Fruit fly (Drosophila melanogaster) whole organism, embryonic: ENCODE results near the gene CG17744.

Experiments
- CG10147 ChIP-seq: fragments of 200-800 bp; sonication (Bioruptor generic); optimal IDR thresholded peaks from 2 replicates; lab custom pipeline; 2019; ENCODE audit warnings: missing biosample characterization, mild to moderate bottlenecking, missing genetic modification characterization, moderate library complexity
- CG10979 ChIP-seq: fragments of 200-800 bp; sonication (Bioruptor generic); optimal IDR thresholded peaks from 2 replicates; lab custom pipeline; 2018; ENCODE audit warnings: missing biosample characterization, mild to moderate bottlenecking, missing genetic modification characterization, moderate library complexity
- CG13296 ChIP-seq: fragments of 200-800 bp; sonication (Bioruptor generic); optimal IDR thresholded peaks from 3 replicates; lab custom pipeline; 2018; ENCODE audit warnings: missing biosample characterization, mild to moderate bottlenecking, missing genetic modification characterization
- CG17328 ChIP-seq: fragments of 200-800 bp; sonication (Bioruptor generic); IDR thresholded peaks from 2 replicates; pipeline ENCODE4 v1.3.6; 2022; ENCODE audit warnings: missing biosample characterization, missing genetic modification characterization
- CG17361 ChIP-seq: fragments of 200-800 bp; sonication (Bioruptor generic); IDR thresholded peaks from 3 replicates; pipeline ENCODE4 v1.3.6; 2022; ENCODE audit warnings: missing biosample characterization, missing genetic modification characterization
- CG17829 ChIP-seq: fragments of 200-800 bp; optimal IDR thresholded peaks from 2 replicates; lab custom pipeline; 2019; ENCODE audit warnings: missing biosample characterization, mild to moderate bottlenecking, missing genetic modification characterization, moderate library complexity
- CG2199 ChIP-seq: fragments of 200-800 bp; sonication (Bioruptor generic); IDR thresholded peaks from 3 replicates; pipeline ENCODE4 v1.3.6; 2022; ENCODE audit warnings: missing biosample characterization, missing genetic modification characterization
- CG4617 ChIP-seq: fragments of 200-800 bp; sonication (Bioruptor generic); optimal IDR thresholded peaks from 3 replicates; lab custom pipeline; 2016; ENCODE audit warnings: missing biosample characterization, missing genetic modification characterization, borderline replicate concordance
- CG6654 ChIP-seq: fragments of 200-800 bp; sonication (Bioruptor generic); optimal IDR thresholded peaks from 2 replicates; lab custom pipeline; 2017; ENCODE audit warnings: missing biosample characterization, mild to moderate bottlenecking, missing genetic modification characterization
- CG7839 ChIP-seq: fragments of 200-800 bp; sonication (Bioruptor generic); optimal IDR thresholded peaks from 3 replicates; lab custom pipeline; 2018; ENCODE audit warnings: missing biosample characterization, mild to moderate bottlenecking, missing genetic modification characterization, moderate library complexity
- CG8359 ChIP-seq: fragments of 200-800 bp; sonication (Bioruptor generic); optimal IDR thresholded peaks from 2 replicates; lab custom pipeline; 2017; ENCODE audit warnings: missing biosample characterization, mild to moderate bottlenecking, missing genetic modification characterization, borderline replicate concordance
- CG9727 ChIP-seq: fragments of 200-800 bp; sonication (Bioruptor generic); optimal IDR thresholded peaks from 3 replicates; lab custom pipeline; 2017; ENCODE audit warnings: missing biosample characterization, mild to moderate bottlenecking, missing genetic modification characterization
- Dad ChIP-seq: fragments of 200-800 bp; sonication (Bioruptor generic); optimal IDR thresholded peaks from 3 replicates; lab custom pipeline; 2016; ENCODE audit warnings: missing biosample characterization, missing genetic modification characterization
- Dip2 ChIP-seq: fragments of 200-800 bp; sonication (Bioruptor generic); IDR thresholded peaks from 2 replicates; pipeline ENCODE4 v1.3.6; 2022; ENCODE audit warnings: missing biosample characterization, missing genetic modification characterization
- Dp ChIP-seq: fragments of 200-800 bp; sonication (Bioruptor generic); optimal IDR thresholded peaks from 2 replicates; lab custom pipeline; 2018; ENCODE audit warnings: missing biosample characterization, mild to moderate bottlenecking, missing genetic modification characterization, moderate library complexity
- Ets65A ChIP-seq: fragments of 200-800 bp; sonication (Bioruptor generic); peaks from one replicate; lab custom pipeline; 2016; ENCODE audit warnings: missing biosample characterization, missing genetic modification characterization
- Ets97D ChIP-seq: fragments of 200-800 bp; sonication (Bioruptor generic); optimal IDR thresholded peaks from 3 replicates; lab custom pipeline; 2016; ENCODE audit warnings: missing biosample characterization, missing genetic modification characterization
- Hr51 ChIP-seq, 2 experiments: fragments of 200-800 bp; sonication (Bioruptor generic); optimal IDR thresholded peaks; 2 replicates in 1 of 2; 3 replicates in 1 of 2; lab custom pipeline; 2016 to 2018; ENCODE audit warnings: missing biosample characterization in 2 of 2, missing genetic modification characterization in 2 of 2, mild to moderate bottlenecking in 1 of 2, moderate library complexity in 1 of 2
- Lpt ChIP-seq: fragments of >200 bp; optimal IDR thresholded peaks from 2 replicates; lab custom pipeline; 2018; ENCODE audit warnings: missing biosample characterization, missing genetic modification characterization
- MTF-1 ChIP-seq: fragments of 200-800 bp; sonication (Bioruptor generic); optimal IDR thresholded peaks from 2 replicates; lab custom pipeline; 2018; ENCODE audit warnings: missing biosample characterization, mild to moderate bottlenecking, missing genetic modification characterization, borderline replicate concordance
- Med ChIP-seq: fragments of 200-800 bp; sonication (Bioruptor generic); peaks from one replicate; lab custom pipeline; 2016; ENCODE audit warnings: missing biosample characterization, missing genetic modification characterization, mild to moderate bottlenecking, inconsistent platforms, moderate library complexity
- Pdp1 ChIP-seq, 2 experiments: fragments of 200-800 bp; sonication (Bioruptor generic); optimal IDR thresholded peaks; 3 replicates each; lab custom pipeline; 2016; ENCODE audit warnings: missing biosample characterization in 2 of 2, missing genetic modification characterization in 2 of 2, mild to moderate bottlenecking in 1 of 2, moderate library complexity in 1 of 2
- Rfx ChIP-seq: fragments of 200-800 bp; sonication (Bioruptor generic); IDR thresholded peaks from 2 replicates; pipeline ENCODE4 v1.3.6; 2022; ENCODE audit warnings: missing biosample characterization, missing genetic modification characterization
- Xrp1 ChIP-seq: fragments of 200-800 bp; sonication (Bioruptor generic); IDR thresholded peaks from 2 replicates; pipeline ENCODE4 v1.3.6; 2022; ENCODE audit warnings: missing biosample characterization, missing genetic modification characterization
- bab2 ChIP-seq: fragments of 200-800 bp; sonication (Bioruptor generic); optimal IDR thresholded peaks from 2 replicates; lab custom pipeline; 2016; ENCODE audit warnings: missing biosample characterization, missing genetic modification characterization
- bcd ChIP-seq: fragments of 200-800 bp; sonication (Bioruptor generic); optimal IDR thresholded peaks from 2 replicates; lab custom pipeline; 2017; ENCODE audit warnings: missing biosample characterization, mild to moderate bottlenecking, missing genetic modification characterization
- chinmo ChIP-seq: fragments of 200-800 bp; sonication (Bioruptor generic); IDR thresholded peaks from 4 replicates; pipeline ENCODE4 v1.3.6; 2022; ENCODE audit warnings: missing biosample characterization, missing genetic modification characterization; ENCODE audit not compliant: partially characterized antibody
- crol ChIP-seq: fragments of 200-800 bp; sonication (Bioruptor generic); IDR thresholded peaks from 2 replicates; pipeline ENCODE4 v1.3.6; 2022; ENCODE audit warnings: missing biosample characterization, missing genetic modification characterization
- cwo ChIP-seq: fragments of 200-800 bp; sonication (Bioruptor generic); optimal IDR thresholded peaks from 3 replicates; lab custom pipeline; 2017; ENCODE audit warnings: missing biosample characterization, missing genetic modification characterization, mild to moderate bottlenecking, moderate library complexity, missing genetic modification reagents
- exex ChIP-seq: fragments of 200-800 bp; sonication (Bioruptor generic); optimal IDR thresholded peaks from 4 replicates; lab custom pipeline; 2018; ENCODE audit warnings: missing biosample characterization, mild to moderate bottlenecking, missing genetic modification characterization, moderate library complexity
- fd3F ChIP-seq: fragments of 200-800 bp; sonication (Bioruptor generic); optimal IDR thresholded peaks from 2 replicates; lab custom pipeline; 2018; ENCODE audit warnings: missing biosample characterization, mild to moderate bottlenecking, missing genetic modification characterization, moderate library complexity
- fd96Cb ChIP-seq: fragments of 200-800 bp; sonication (Bioruptor generic); optimal IDR thresholded peaks from 2 replicates; lab custom pipeline; 2018; ENCODE audit warnings: missing biosample characterization, mild to moderate bottlenecking, missing genetic modification characterization, moderate library complexity
- fru ChIP-seq: fragments of >200 bp; optimal IDR thresholded peaks from 2 replicates; lab custom pipeline; 2017
- gem ChIP-seq: fragments of 200-800 bp; sonication (Bioruptor generic); optimal IDR thresholded peaks from 2 replicates; lab custom pipeline; 2019; ENCODE audit warnings: missing biosample characterization, mild to moderate bottlenecking, missing genetic modification characterization, moderate library complexity
- gfzf ChIP-seq: fragments of 200-800 bp; sonication (Bioruptor generic); optimal IDR thresholded peaks from 2 replicates; lab custom pipeline; 2016; ENCODE audit warnings: missing biosample characterization, mild to moderate bottlenecking, missing genetic modification characterization, moderate library complexity
- hkb ChIP-seq, 2 experiments: fragments of 200-800 bp in 1 of 2; fragments of >200 bp in 1 of 2; sonication (Bioruptor generic) in 1 of 2; IDR thresholded peaks in 1 of 2; optimal IDR thresholded peaks in 1 of 2; 2 replicates each; pipeline versions ENCODE4 v1.3.6 to Lab custom; 2017 to 2022; ENCODE audit warnings: missing biosample characterization in 1 of 2, missing genetic modification characterization in 1 of 2
- kni ChIP-seq: fragments of 200-800 bp; sonication (Bioruptor generic); optimal IDR thresholded peaks from 3 replicates; lab custom pipeline; 2017; ENCODE audit warnings: mild to moderate bottlenecking, missing biosample characterization, missing genetic modification reagents, missing genetic modification characterization
- lov ChIP-seq, 2 experiments: fragments of 200-800 bp in 1 of 2; fragments of >200 bp in 1 of 2; sonication (Bioruptor generic) in 1 of 2; IDR thresholded peaks in 1 of 2; optimal IDR thresholded peaks in 1 of 2; 2 replicates in 1 of 2; 3 replicates in 1 of 2; pipeline versions ENCODE4 v1.3.6 to Lab custom; 2017 to 2022; ENCODE audit warnings: missing biosample characterization in 1 of 2, missing genetic modification characterization in 1 of 2
- p53 ChIP-seq: fragments of 200-800 bp; sonication (Bioruptor generic); optimal IDR thresholded peaks from 2 replicates; lab custom pipeline; 2016; ENCODE audit warnings: missing biosample characterization, missing genetic modification characterization
- sd ChIP-seq: fragments of 200-800 bp; sonication (Bioruptor generic); optimal IDR thresholded peaks from 3 replicates; lab custom pipeline; 2018; ENCODE audit warnings: missing biosample characterization, mild to moderate bottlenecking, missing genetic modification characterization, moderate library complexity
- sima ChIP-seq: fragments of 200-800 bp; sonication (Bioruptor generic); optimal IDR thresholded peaks from 2 replicates; lab custom pipeline; 2016; ENCODE audit warnings: missing biosample characterization, missing genetic modification characterization
- ssp ChIP-seq: fragments of 200-800 bp; sonication (Bioruptor generic); IDR thresholded peaks from 2 replicates; pipeline ENCODE4 v1.3.6; 2022; ENCODE audit warnings: missing biosample characterization, missing genetic modification characterization
- stwl ChIP-seq: fragments of 200-800 bp; sonication (Bioruptor generic); optimal IDR thresholded peaks from 3 replicates; lab custom pipeline; 2018; ENCODE audit warnings: missing biosample characterization, mild to moderate bottlenecking, missing genetic modification characterization, moderate library complexity
- usp ChIP-seq: fragments of >200 bp; optimal IDR thresholded peaks from 2 replicates; lab custom pipeline; 2017; ENCODE audit warnings: missing biosample characterization, missing genetic modification characterization
- vvl ChIP-seq: fragments of 200-800 bp; sonication (Bioruptor generic); IDR thresholded peaks from 2 replicates; pipeline ENCODE4 v1.3.6; 2022; ENCODE audit warnings: missing biosample characterization, missing genetic modification characterization

CG17744 gene

dm6 chr3L:7013568-7014305 is 12.9 kb downstream of the CG17744 start (continued):
- TF ChIP-seq bab2 (GFP tag; lab: Kevin White, UChicago) (no peak), Dip2 (no peak), exex (tag; lab: Kevin White, UChicago) (no peak), p53 (GFP tag; lab: Kevin White, UChicago) (no peak), sima (GFP tag; lab: Kevin White, UChicago) (no peak), MTF-1 (GFP tag; lab: Kevin White, UChicago) (peak; percentile 14), hkb (optimal IDR thresholded peaks at IDR 0.05; lab: Kevin White, UChicago) (no peak), hkb (GFP tag; IDR thresholded peaks at IDR 0.05; lab: Robert Waterston, UW) (peak; percentile 55; the same call in 1 of the 2 replicates), Dp (no peak), Ets65A (GFP tag; lab: Kevin White, UChicago) (no peak)
- TF ChIP-seq, all 482 proteins: peak for 139

- TF ChIP-seq Rfx (GFP tag; lab: Robert Waterston, UW) (no peak), Ets97D (GFP tag; lab: Kevin White, UChicago) (no peak), CG6654 (GFP tag; lab: Kevin White, UChicago) (peak; percentile 97), ssp (GFP tag; lab: Robert Waterston, UW) (no peak), Xrp1 (no peak), CG17328 (no peak), stwl (peak; percentile 13), Lpt (GFP tag; lab: Kevin White, UChicago) (no peak)
- TF ChIP-seq, all 482 proteins: peak for 2
Measured at dm6 chr3L:7012271-7012670, 14.3 kb downstream of the CG17744 start.

- TF ChIP-seq sd (tag; lab: Kevin White, UChicago) (peak; percentile 65), cwo (GFP tag; lab: Kevin White, UChicago) (peak; percentile 45), vvl (peak; percentile 29; the same call in 1 of the 2 replicates), CG2199 (GFP tag; lab: Robert Waterston, UW) (no peak), bcd (no peak), Med (GFP tag; lab: Kevin White, UChicago) (peak; percentile 15), kni (peak; percentile 58), crol (GFP tag; lab: Robert Waterston, UW) (0 out of 2 replicates have a peak, but pooled peaks have one; percentile 6), Pdp1 (GFP tag; optimal IDR thresholded peaks at IDR 0.05; lab: Kevin White, UChicago) (peak in 1 of 2 experiments; percentile 19), chinmo (GFP tag; lab: Robert Waterston, UW) (0 out of 4 replicates have a peak, but pooled peaks have one; percentile 26), CG9727 (GFP tag; lab: Kevin White, UChicago) (no peak), fd3F (GFP tag; lab: Kevin White, UChicago) (no peak)
Measured at dm6 chr3L:7009886-7010285, 16.7 kb downstream of the CG17744 start.

dm6 chr3L:7009411-7009810 is 17.2 kb downstream of the CG17744 start:
- peak; percentile 21 for TF ChIP-seq CG10979 (tag; lab: Kevin White, UChicago)
- TF ChIP-seq Hr51 (GFP tag; optimal IDR thresholded peaks at IDR 0.05; lab: Kevin White, UChicago) = peak in 1 of 2 experiments; percentile 21
- TF ChIP-seq CG4617 = no peak
- TF ChIP-seq CG7839 (tag; lab: Kevin White, UChicago) = peak; percentile 41
- TF ChIP-seq lov (optimal IDR thresholded peaks at IDR 0.05; lab: Kevin White, UChicago) = no peak
- TF ChIP-seq lov (GFP tag; IDR thresholded peaks at IDR 0.05; lab: Robert Waterston, UW) = no peak
- TF ChIP-seq CG13296 (GFP tag; lab: Kevin White, UChicago) = no peak
- no peak for TF ChIP-seq fru (lab: Kevin White, UChicago)
- TF ChIP-seq CG17361 (GFP tag; lab: Robert Waterston, UW) = peak; percentile 77; the same call in 2 of the 3 replicates
- TF ChIP-seq CG8359 (GFP tag; lab: Kevin White, UChicago) = no peak
- TF ChIP-seq CG17829 (tag; lab: Kevin White, UChicago) = peak; percentile 3
- TF ChIP-seq fd96Cb (tag; lab: Kevin White, UChicago) = peak; percentile 26
- TF ChIP-seq usp (GFP tag; lab: Kevin White, UChicago) = no peak
- TF ChIP-seq Dad (GFP tag; lab: Kevin White, UChicago) = no peak
- TF ChIP-seq gem (tag; lab: Kevin White, UChicago) = peak; percentile 33
- peak; percentile 24 for TF ChIP-seq CG10147 (GFP tag; lab: Kevin White, UChicago)
- no peak for TF ChIP-seq gfzf (GFP tag; lab: Kevin White, UChicago)
